Worm (Caenorhabditis elegans): ENCODE results near the gene msp-33.

- no peak for TF ChIP-seq ZK546.5 (tag; optimal IDR thresholded peaks at IDR 0.05)
- TF ChIP-seq elt-3 (tag; optimal IDR thresholded peaks at IDR 0.05) = no peak
- no peak for TF ChIP-seq pqm-1 (tag; optimal IDR thresholded peaks at IDR 0.05)
- no peak for TF ChIP-seq R02D3.7 (tag; optimal IDR thresholded peaks at IDR 0.05)
- TF ChIP-seq ztf-11 (tag; optimal IDR thresholded peaks at IDR 0.05) = no peak
- peak; percentile 23 for TF ChIP-seq nfya-1 (tag; optimal IDR thresholded peaks at IDR 0.05; ENCODE audit: insufficient read depth)
- TF ChIP-seq pha-4 (tag; optimal IDR thresholded peaks at IDR 0.05) = peak; percentile 59
- no peak for TF ChIP-seq fkh-10 (GFP tag; optimal IDR thresholded peaks at IDR 0.05)
- no peak for TF ChIP-seq egl-27 (tag; optimal IDR thresholded peaks at IDR 0.05)
- no peak for TF ChIP-seq fos-1 (tag; optimal IDR thresholded peaks at IDR 0.05)
Observed at ce11 chrII:4941541-4942206, 49.2 kb upstream of the msp-33 start, which contains the start of gene ZK546.19.
